Worm (Caenorhabditis elegans) whole organism, L2 larva: ENCODE data around the gene tbx-8.

Experiments
- F13H6.1 ChIP-seq: sonication (generic microtip); optimal IDR thresholded peaks from 2 replicates; lab custom pipeline; 2016; ENCODE audit warnings: missing genetic modification characterization, missing compliant biosample characterization
- Y55F3AM.14 ChIP-seq: fragments of 200-800 bp; sonication (Bioruptor generic); optimal IDR thresholded peaks from 2 replicates; lab custom pipeline; 2018; ENCODE audit warnings: mild to moderate bottlenecking, missing genetic modification characterization, missing compliant biosample characterization
- alr-1 ChIP-seq: fragments of 150-350 bp; optimal IDR thresholded peaks from 2 replicates; lab custom pipeline; 2014; ENCODE audit warnings: missing biosample characterization, missing genetic modification characterization
- aly-2 ChIP-seq: fragments of 150-350 bp; optimal IDR thresholded peaks from 2 replicates; lab custom pipeline; 2014; ENCODE audit warnings: missing biosample characterization, missing genetic modification characterization
- ama-1 ChIP-seq: fragments of 150-350 bp; optimal IDR thresholded peaks from 2 replicates; lab custom pipeline; 2018; ENCODE audit warnings: inconsistent platforms
- ceh-82 ChIP-seq: fragments of 150-350 bp; optimal IDR thresholded peaks from 2 replicates; lab custom pipeline; 2014; ENCODE audit warnings: missing biosample characterization, missing genetic modification characterization
- crh-2 ChIP-seq: sonication (generic microtip); optimal IDR thresholded peaks from 2 replicates; lab custom pipeline; 2017; ENCODE audit warnings: missing biosample characterization, missing genetic modification characterization
- dmd-4 ChIP-seq: sonication (generic microtip); optimal IDR thresholded peaks from 2 replicates; lab custom pipeline; 2017; ENCODE audit warnings: missing biosample characterization, missing genetic modification characterization
- egl-27 ChIP-seq: sonication (generic microtip); optimal IDR thresholded peaks from 3 replicates; lab custom pipeline; 2017; ENCODE audit warnings: missing biosample characterization, missing genetic modification reagents, missing genetic modification characterization
- elt-1 ChIP-seq: fragments of 150-350 bp; optimal IDR thresholded peaks from 2 replicates; lab custom pipeline; 2014; ENCODE audit warnings: missing biosample characterization, missing genetic modification characterization
- elt-3 ChIP-seq: sonication (generic microtip); optimal IDR thresholded peaks from 2 replicates; lab custom pipeline; 2017; ENCODE audit warnings: missing biosample characterization, missing genetic modification characterization
- fos-1 ChIP-seq: fragments of 150-350 bp; optimal IDR thresholded peaks from 2 replicates; lab custom pipeline; 2014; ENCODE audit warnings: missing biosample characterization, missing genetic modification characterization
- gmeb-1 ChIP-seq: fragments of 150-350 bp; optimal IDR thresholded peaks from 2 replicates; lab custom pipeline; 2014; ENCODE audit warnings: missing biosample characterization, missing genetic modification characterization
- lin-11 ChIP-seq: fragments of 150-350 bp; sonication (generic microtip); optimal IDR thresholded peaks from 2 replicates; lab custom pipeline; 2014; ENCODE audit warnings: missing biosample characterization, missing genetic modification characterization, inconsistent platforms, mixed read lengths
- lin-13 ChIP-seq: fragments of 150-350 bp; optimal IDR thresholded peaks from 2 replicates; lab custom pipeline; 2014; ENCODE audit warnings: missing biosample characterization, missing genetic modification reagents, missing genetic modification characterization
- lsy-2 ChIP-seq, 2 experiments: fragments of 150-350 bp in 1 of 2; sonication (generic microtip) in 1 of 2; optimal IDR thresholded peaks; 2 replicates each; lab custom pipeline; 2014 to 2017; ENCODE audit warnings: missing biosample characterization in 2 of 2, missing genetic modification characterization in 2 of 2
- mbf-1 ChIP-seq: sonication (generic microtip); optimal IDR thresholded peaks from 2 replicates; lab custom pipeline; 2017; ENCODE audit warnings: missing biosample characterization, missing genetic modification characterization
- mdl-1 ChIP-seq, 2 experiments: fragments of 150-350 bp in 1 of 2; sonication (generic microtip) in 1 of 2; optimal IDR thresholded peaks; 2 replicates each; lab custom pipeline; 2017; ENCODE audit warnings: missing biosample characterization in 2 of 2, missing genetic modification characterization in 2 of 2
- nhr-10 ChIP-seq: sonication (generic microtip); optimal IDR thresholded peaks from 2 replicates; lab custom pipeline; 2017; ENCODE audit warnings: missing biosample characterization, missing genetic modification characterization
- nhr-12 ChIP-seq: fragments of 150-350 bp; optimal IDR thresholded peaks from 2 replicates; lab custom pipeline; 2014; ENCODE audit warnings: missing biosample characterization, missing genetic modification characterization
- nhr-129 ChIP-seq: fragments of 150-350 bp; optimal IDR thresholded peaks from 2 replicates; lab custom pipeline; 2014; ENCODE audit warnings: missing biosample characterization, missing genetic modification characterization
- nhr-21 ChIP-seq: fragments of 150-350 bp; optimal IDR thresholded peaks from 2 replicates; lab custom pipeline; 2014; ENCODE audit warnings: missing biosample characterization, missing genetic modification characterization
- nhr-23 ChIP-seq: fragments of 150-350 bp; optimal IDR thresholded peaks from 2 replicates; lab custom pipeline; 2014; ENCODE audit warnings: missing biosample characterization, missing genetic modification reagents, missing genetic modification characterization
- nhr-237 ChIP-seq: fragments of 150-350 bp; optimal IDR thresholded peaks from 2 replicates; lab custom pipeline; 2014; ENCODE audit warnings: missing biosample characterization, missing genetic modification characterization
- nhr-25 ChIP-seq: fragments of 150-350 bp; sonication (generic microtip); optimal IDR thresholded peaks from 3 replicates; lab custom pipeline; 2014; ENCODE audit warnings: missing biosample characterization, missing genetic modification characterization
- nhr-77 ChIP-seq: fragments of 150-350 bp; optimal IDR thresholded peaks from 2 replicates; lab custom pipeline; 2014; ENCODE audit warnings: missing biosample characterization, missing genetic modification characterization
- peb-1 ChIP-seq: fragments of 150-350 bp; optimal IDR thresholded peaks from 2 replicates; lab custom pipeline; 2014; ENCODE audit warnings: missing biosample characterization, missing genetic modification characterization
- sem-4 ChIP-seq: fragments of 150-350 bp; optimal IDR thresholded peaks from 2 replicates; lab custom pipeline; 2014; ENCODE audit warnings: missing biosample characterization, missing genetic modification reagents, missing genetic modification characterization
- skn-1 ChIP-seq: sonication (generic microtip); optimal IDR thresholded peaks from 2 replicates; lab custom pipeline; 2017; ENCODE audit warnings: missing biosample characterization, missing genetic modification characterization
- sma-3 ChIP-seq: sonication (generic microtip); optimal IDR thresholded peaks from 2 replicates; lab custom pipeline; 2016; ENCODE audit warnings: missing genetic modification reagents, missing genetic modification characterization, missing compliant biosample characterization
- sma-9 ChIP-seq, 2 experiments: fragments of 150-350 bp in 1 of 2; sonication (generic microtip) in 1 of 2; optimal IDR thresholded peaks; 2 replicates each; lab custom pipeline; 2014 to 2016; ENCODE audit warnings: missing genetic modification characterization in 2 of 2, mild to moderate bottlenecking in 1 of 2, missing biosample characterization in 1 of 2, missing compliant biosample characterization in 1 of 2, missing genetic modification reagents in 1 of 2, moderate library complexity in 1 of 2
- snpc-4 ChIP-seq: fragments of 150-350 bp; optimal IDR thresholded peaks from 2 replicates; lab custom pipeline; 2014; ENCODE audit warnings: missing biosample characterization, missing genetic modification characterization
- unc-39 ChIP-seq: fragments of 150-350 bp; optimal IDR thresholded peaks from 2 replicates; lab custom pipeline; 2014; ENCODE audit warnings: missing biosample characterization, missing genetic modification characterization
- unc-55 ChIP-seq: fragments of 150-350 bp; sonication (generic microtip); optimal IDR thresholded peaks from 3 replicates; lab custom pipeline; 2014; ENCODE audit warnings: missing biosample characterization, missing genetic modification reagents, missing genetic modification characterization
- unc-62 ChIP-seq: fragments of 150-350 bp; optimal IDR thresholded peaks from 2 replicates; lab custom pipeline; 2014; ENCODE audit warnings: missing biosample characterization, missing genetic modification reagents, missing genetic modification characterization
- zag-1 ChIP-seq: fragments of 150-350 bp; optimal IDR thresholded peaks from 2 replicates; lab custom pipeline; 2014; ENCODE audit warnings: missing biosample characterization, missing genetic modification characterization
- ztf-1 ChIP-seq: fragments of 200-800 bp; sonication (Bioruptor generic); conservative IDR thresholded peaks from 2 replicates; pipeline ENCODE4 v1.3.6; 2022; ENCODE audit warnings: missing genetic modification characterization, missing compliant biosample characterization
- ztf-11 ChIP-seq: sonication (generic microtip); optimal IDR thresholded peaks from 2 replicates; lab custom pipeline; 2017; ENCODE audit warnings: missing biosample characterization, missing genetic modification characterization
- ztf-4 ChIP-seq: fragments of 150-350 bp; optimal IDR thresholded peaks from 2 replicates; lab custom pipeline; 2014; ENCODE audit warnings: missing biosample characterization, missing genetic modification characterization

The tbx-8 gene

DNA sequence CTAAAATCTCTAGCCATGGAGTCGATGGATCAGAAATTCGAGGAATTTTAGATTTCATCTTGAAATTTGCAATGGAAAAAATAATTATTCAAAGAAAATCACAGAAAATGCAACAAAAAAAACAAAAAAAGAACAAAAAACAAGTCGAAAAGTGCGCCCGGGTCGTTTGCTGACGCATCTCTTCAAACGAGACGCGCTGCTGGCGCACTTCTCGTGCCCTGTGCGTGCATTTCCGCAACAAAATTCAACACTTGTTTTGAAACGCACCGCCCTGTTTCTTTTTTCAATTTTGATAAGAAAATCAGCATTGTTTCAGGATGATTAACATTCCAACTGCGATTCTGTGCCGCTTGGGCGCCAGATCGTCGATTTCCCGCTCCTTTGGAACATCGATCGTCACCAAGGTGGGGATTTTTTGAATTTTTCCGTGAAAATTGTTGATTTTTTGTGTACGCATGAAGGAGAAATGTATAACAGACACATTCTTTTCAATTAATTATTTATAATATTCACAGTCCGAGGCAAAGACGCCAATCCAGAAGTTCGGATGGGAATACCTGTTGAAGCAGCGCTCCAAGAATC is 13.1 kb upstream of the tbx-8 start, which contains the start of the genes jmjd-4 and mev-1 (continued):
- TF ChIP-seq unc-62 (no peak), gmeb-1 (peak; percentile 90), mbf-1 (no peak), ztf-11 (tag; lab: Kevin White, UChicago) (no peak), snpc-4 (peak; percentile 63), elt-1 (tag; lab: Kevin White, UChicago) (no peak), nhr-10 (peak; percentile 52), elt-3 (no peak), egl-27 (peak; percentile 77), peb-1 (tag; lab: Kevin White, UChicago) (no peak), F13H6.1 (tag; lab: Kevin White, UChicago) (peak; percentile 84), skn-1 (tag; lab: Kevin White, UChicago) (no peak), lsy-2 (tag; optimal IDR thresholded peaks at IDR 0.05; lab: Kevin White, UChicago) (peak; percentile 89 to 94)

DNA sequence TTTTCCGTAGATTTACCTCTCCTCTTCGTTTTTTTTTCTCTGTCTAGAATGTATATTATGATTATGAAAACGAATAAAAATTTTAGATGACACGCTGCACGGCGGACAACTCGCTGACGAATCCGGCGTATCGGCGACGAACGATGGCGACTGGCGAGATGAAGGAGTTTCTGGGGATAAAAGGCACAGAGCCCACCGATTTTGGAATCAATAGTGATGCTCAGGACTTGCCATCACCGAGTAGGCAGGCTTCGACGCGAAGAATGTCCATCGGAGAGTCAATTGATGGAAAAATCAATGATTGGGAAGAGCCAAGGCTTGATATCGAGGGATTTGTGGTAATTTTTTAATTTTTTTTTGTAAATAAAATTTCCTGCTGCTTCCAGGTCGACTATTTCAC is 12.1 kb upstream of the tbx-8 start, which contains the start of gene ced-9:
Gene ced-9 (plus strand): TSS at position 87 of the 400 bp plus-strand sequence.
- TF ChIP-seq nhr-12 (no peak), crh-2 (tag; lab: Kevin White, UChicago) (no peak), ceh-82 (no peak), mbf-1 (no peak), sem-4 (no peak), mdl-1 (tag; optimal IDR thresholded peaks at IDR 0.05; lab: Kevin White, UChicago) (no peak), unc-39 (tag; lab: Kevin White, UChicago) (no peak), nhr-21 (tag; lab: Kevin White, UChicago) (no peak), gmeb-1 (no peak), lsy-2 (tag; optimal IDR thresholded peaks at IDR 0.05; lab: Kevin White, UChicago) (no peak)
- TF ChIP-seq, all 48 proteins: peak for 0

DNA sequence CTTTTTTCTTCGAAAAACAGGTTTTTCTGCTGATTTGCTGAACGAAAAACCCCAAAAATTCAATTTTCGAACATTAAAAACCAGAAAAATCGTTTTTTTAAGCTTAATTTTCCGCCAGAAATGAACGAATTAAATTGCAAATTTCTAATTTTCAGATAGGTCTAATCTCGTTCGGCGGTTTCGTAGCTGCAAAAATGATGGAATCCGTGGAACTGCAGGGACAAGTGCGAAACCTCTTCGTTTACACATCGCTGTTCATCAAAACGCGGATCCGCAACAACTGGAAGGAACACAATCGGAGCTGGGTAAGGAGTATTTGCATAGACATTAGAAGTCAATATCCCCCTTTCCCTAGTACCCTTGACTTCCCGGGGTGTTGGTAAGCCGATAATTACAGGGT is 11.0 kb upstream of the tbx-8 start:
- no peak for TF ChIP-seq nhr-77 (tag; lab: Kevin White, UChicago)
- TF ChIP-seq elt-1 (tag; lab: Kevin White, UChicago): no peak
- no peak for TF ChIP-seq nhr-21 (tag; lab: Kevin White, UChicago)
- TF ChIP-seq ceh-82: no peak
- TF ChIP-seq nhr-25 (tag; lab: Kevin White, UChicago): no peak
- no peak for TF ChIP-seq alr-1 (tag; lab: Kevin White, UChicago)
- TF ChIP-seq nhr-237 (tag; lab: Kevin White, UChicago): no peak
- no peak for TF ChIP-seq unc-62
- TF ChIP-seq mdl-1 (tag; optimal IDR thresholded peaks at IDR 0.05; lab: Kevin White, UChicago): no peak
- TF ChIP-seq elt-3: no peak
- no peak for TF ChIP-seq zag-1 (tag; lab: Kevin White, UChicago)

DNA sequence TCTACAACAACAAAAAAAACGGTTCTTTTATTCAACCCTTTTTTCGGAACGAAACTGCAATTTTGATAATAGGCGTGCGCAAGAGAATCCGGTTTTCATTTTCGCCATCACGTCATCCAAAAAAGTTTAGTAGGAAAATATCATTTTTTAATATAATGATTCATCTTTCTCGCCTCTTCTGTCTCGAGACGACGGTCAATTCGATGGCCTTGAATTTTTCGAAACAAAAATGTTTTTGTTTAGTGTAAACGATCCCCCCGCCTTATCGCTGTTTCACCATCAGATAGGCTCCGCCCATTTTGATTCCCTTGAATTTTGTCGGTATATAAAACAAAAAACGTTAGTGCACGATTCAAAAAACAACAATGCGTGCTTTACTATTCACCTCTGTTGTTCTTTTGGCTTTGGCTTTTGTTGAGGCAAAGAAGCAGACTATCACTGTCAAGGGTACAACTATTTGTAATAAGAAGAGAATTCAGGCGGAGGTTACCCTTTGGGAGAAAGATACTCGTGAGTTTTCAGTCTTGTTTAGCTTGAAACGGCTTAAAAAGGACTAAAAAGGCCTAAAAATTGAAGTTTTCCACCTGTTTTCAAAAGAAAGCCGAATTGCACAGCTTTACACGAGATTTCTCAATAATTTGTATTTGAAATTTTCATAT is 9.5 kb upstream of the tbx-8 start, which contains the start of gene ttr-15:
Gene ttr-15 (plus strand): TSS at position 340 of the 659 bp plus-strand sequence.
- TF ChIP-seq sma-3 (GFP tag; lab: Kevin White, UChicago) (peak; percentile 84), ama-1 (peak; percentile 86), fos-1 (tag; lab: Kevin White, UChicago) (peak; percentile 40), mdl-1 (tag; optimal IDR thresholded peaks at IDR 0.05; lab: Kevin White, UChicago) (no peak), F13H6.1 (tag; lab: Kevin White, UChicago) (no peak), aly-2 (tag; lab: Kevin White, UChicago) (no peak), ztf-4 (tag; lab: Kevin White, UChicago) (no peak), nhr-25 (tag; lab: Kevin White, UChicago) (peak; percentile 63), nhr-129 (peak; percentile 11), Y55F3AM.14 (GFP tag; lab: Kevin White, UChicago) (peak; percentile 56), dmd-4 (tag; lab: Kevin White, UChicago) (no peak), unc-55 (no peak), elt-1 (tag; lab: Kevin White, UChicago) (no peak), lin-13 (GFP tag; lab: Kevin White, UChicago) (no peak), nhr-21 (tag; lab: Kevin White, UChicago) (peak; percentile 12), lin-11 (no peak), crh-2 (tag; lab: Kevin White, UChicago) (peak; percentile 15), sma-9 (GFP tag; optimal IDR thresholded peaks at IDR 0.05; lab: Kevin White, UChicago) (peak; percentile 29), sma-9 (tag; optimal IDR thresholded peaks at IDR 0.05; lab: Kevin White, UChicago) (no peak), nhr-23 (no peak), ztf-1 (GFP tag; lab: Robert Waterston, UW) (no peak)
